Fruit fly (Drosophila melanogaster): Measurements from ENCODE around the gene BigH1.

The BigH1 gene

DNA sequence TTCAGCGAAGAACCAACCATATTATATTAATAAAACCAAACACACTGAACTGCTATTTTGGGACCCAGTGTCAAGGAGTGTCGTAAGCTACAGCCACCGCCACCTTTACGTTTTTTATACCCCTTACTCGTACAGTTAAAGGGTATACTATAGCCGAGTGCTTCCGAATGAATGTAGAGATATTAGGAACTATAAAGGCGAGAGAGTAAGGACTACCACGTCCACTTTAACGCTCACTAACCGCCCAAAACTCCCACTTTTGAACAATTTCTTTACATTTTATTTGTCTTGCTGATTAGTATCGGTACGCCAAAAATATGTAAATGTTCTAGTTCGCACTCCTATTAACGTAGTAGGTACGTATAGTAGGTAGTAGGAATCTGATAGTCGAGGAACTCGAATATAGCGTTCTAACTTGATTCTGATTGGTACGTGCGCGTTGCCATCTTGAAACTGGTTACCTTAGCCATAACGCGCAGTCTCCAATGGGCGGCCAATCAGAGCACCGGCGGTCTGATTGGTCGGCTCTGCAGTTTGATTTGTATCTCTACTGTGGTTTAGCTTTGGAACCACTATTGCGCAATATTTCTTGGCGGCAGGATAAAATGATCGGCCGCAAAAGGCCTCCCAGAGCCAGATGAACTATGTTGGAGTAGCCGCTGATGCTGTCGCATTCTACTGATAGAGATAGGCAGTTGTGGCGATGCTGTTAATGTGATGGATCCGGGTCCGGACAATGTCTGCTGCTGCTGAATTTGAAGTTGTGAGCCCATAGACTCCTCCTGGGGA, 7.1 kb upstream of the BigH1 start:
- peak; percentile 34 for TF ChIP-seq CG9948 (tag; optimal IDR thresholded peaks at IDR 0.05)
- TF ChIP-seq Pif1A (GFP tag; optimal IDR thresholded peaks at IDR 0.05), result peak; percentile 39
- TF ChIP-seq CG32121 (GFP tag; IDR thresholded peaks at IDR 0.05), result no peak
- TF ChIP-seq CG10348 (GFP tag; IDR thresholded peaks at IDR 0.05), result no peak
- TF ChIP-seq CG12605 (GFP tag; IDR thresholded peaks at IDR 0.05), result no peak
- TF ChIP-seq fd96Ca (GFP tag; IDR thresholded peaks at IDR 0.05), result peak; percentile 39; the same call in 2 of the 3 replicates
- peak; percentile 3 for TF ChIP-seq CG15710 (tag; optimal IDR thresholded peaks at IDR 0.05)
- peak; percentile 26 for TF ChIP-seq CG17806 (tag; optimal IDR thresholded peaks at IDR 0.05)
- no peak for TF ChIP-seq gl (tag; optimal IDR thresholded peaks at IDR 0.05)
- peak; percentile 58 for TF ChIP-seq CG8301 (tag; optimal IDR thresholded peaks at IDR 0.05)
- peak; percentile 62 for TF ChIP-seq Pif1B (GFP tag; optimal IDR thresholded peaks at IDR 0.05)
- TF ChIP-seq CG34367 (tag; optimal IDR thresholded peaks at IDR 0.05), result peak; percentile 15
- no peak for TF ChIP-seq D1 (tag; optimal IDR thresholded peaks at IDR 0.05)
- no peak for TF ChIP-seq CG13204 (GFP tag; optimal IDR thresholded peaks at IDR 0.05)
- no peak for TF ChIP-seq CG8159 (tag; optimal IDR thresholded peaks at IDR 0.05)

DNA sequence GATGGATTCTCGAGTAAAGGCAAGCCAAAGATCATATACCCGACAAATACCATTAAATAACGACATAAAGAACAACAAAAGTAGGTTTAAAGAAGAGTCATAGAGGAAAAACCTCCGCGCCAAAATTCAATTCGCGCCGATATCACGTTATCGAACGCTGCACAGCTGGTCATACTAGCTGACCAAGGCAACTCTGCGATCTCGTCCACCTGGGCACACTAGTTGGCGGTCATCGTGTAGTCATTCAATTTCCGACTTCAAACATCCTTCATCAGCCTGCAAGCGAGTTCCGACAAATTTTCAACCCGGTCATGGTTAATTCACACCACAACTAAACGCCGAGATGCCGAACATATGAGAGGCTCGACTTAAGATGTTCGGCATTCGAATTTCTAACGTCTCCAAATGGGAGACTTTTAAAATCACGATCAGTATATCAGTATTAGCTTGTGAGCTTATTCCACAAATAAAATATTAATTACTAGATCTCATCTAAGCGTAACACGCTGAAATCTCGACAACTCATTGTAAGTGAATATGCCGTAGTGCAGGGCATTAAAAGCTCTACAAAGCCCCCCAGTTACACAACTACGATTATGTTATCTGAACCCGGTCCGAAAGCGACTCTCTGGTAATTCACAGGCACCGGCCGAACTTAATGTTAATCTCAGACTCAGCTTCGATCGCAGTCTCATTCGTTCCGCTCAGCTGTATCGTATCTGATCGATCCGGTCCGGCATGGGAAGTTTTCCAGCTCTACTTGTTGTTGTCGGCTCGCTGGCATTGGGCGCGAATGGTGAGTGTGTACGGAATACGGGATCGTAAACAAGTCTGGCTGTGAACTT, 6.3 kb upstream of the BigH1 start, which contains the start of gene CG3505:
Gene CG3505 (plus strand): TSS at position 688 of the 845 bp plus-strand sequence.
- TF ChIP-seq CG8159 (tag; optimal IDR thresholded peaks at IDR 0.05), result peak; percentile 40
- peak; percentile 20 for TF ChIP-seq CG8301 (tag; optimal IDR thresholded peaks at IDR 0.05)
- peak; percentile 56; the same call in 1 of the 3 replicates for TF ChIP-seq CG4496 (GFP tag; IDR thresholded peaks at IDR 0.05)
- TF ChIP-seq Snoo (tag; optimal IDR thresholded peaks at IDR 0.05), result peak; percentile 27
- no peak for TF ChIP-seq CG13204 (GFP tag; optimal IDR thresholded peaks at IDR 0.05)
- peak; percentile 4 for TF ChIP-seq Pif1B (GFP tag; optimal IDR thresholded peaks at IDR 0.05)
- peak; percentile 74; the same call in 2 of the 3 replicates for TF ChIP-seq fd96Ca (GFP tag; IDR thresholded peaks at IDR 0.05)
- TF ChIP-seq Ets98B (GFP tag; IDR thresholded peaks at IDR 0.05), result peak; percentile 73
- TF ChIP-seq Pif1A (GFP tag; optimal IDR thresholded peaks at IDR 0.05), result no peak
- TF ChIP-seq CG17806 (tag; optimal IDR thresholded peaks at IDR 0.05), result peak; percentile 24
- peak; percentile 54; the same call in 1 of the 2 replicates for TF ChIP-seq CG32121 (GFP tag; IDR thresholded peaks at IDR 0.05)
- peak; percentile 25 for TF ChIP-seq CG34367 (tag; optimal IDR thresholded peaks at IDR 0.05)
- peak; percentile 48 for TF ChIP-seq CG15710 (tag; optimal IDR thresholded peaks at IDR 0.05)
- no peak for TF ChIP-seq rn (GFP tag; IDR thresholded peaks at IDR 0.05)
- no peak for TF ChIP-seq D1 (tag; optimal IDR thresholded peaks at IDR 0.05)
- TF ChIP-seq EcR (GFP tag; optimal IDR thresholded peaks at IDR 0.05), result no peak
- TF ChIP-seq CG12605 (GFP tag; IDR thresholded peaks at IDR 0.05), result peak; percentile 65; the same call in 1 of the 2 replicates
- no peak for TF ChIP-seq CG14655 (GFP tag; optimal IDR thresholded peaks at IDR 0.05)
- no peak for TF ChIP-seq CG9948 (tag; optimal IDR thresholded peaks at IDR 0.05)
- no peak for TF ChIP-seq CG10348 (GFP tag; IDR thresholded peaks at IDR 0.05)
- no peak for TF ChIP-seq gl (tag; optimal IDR thresholded peaks at IDR 0.05)

DNA sequence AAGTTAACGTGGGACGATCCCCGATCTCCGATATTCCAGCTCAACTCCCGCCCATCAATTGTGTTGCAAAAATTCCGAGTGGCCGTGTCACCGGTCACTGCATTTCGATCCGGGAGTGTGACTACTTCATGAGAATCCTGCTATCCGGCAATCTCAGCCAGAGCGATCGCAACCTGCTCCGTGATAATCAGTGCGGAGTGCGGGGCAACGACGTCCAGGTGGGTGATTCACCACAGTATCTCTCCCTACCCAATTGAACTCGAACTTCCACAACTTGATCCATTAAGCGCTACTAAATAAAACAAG, 5.7 kb upstream of the BigH1 start:
- no peak for TF ChIP-seq CG15710 (tag; optimal IDR thresholded peaks at IDR 0.05)
- TF ChIP-seq Pif1B (GFP tag; optimal IDR thresholded peaks at IDR 0.05), result no peak
- TF ChIP-seq Pif1A (GFP tag; optimal IDR thresholded peaks at IDR 0.05), result no peak

DNA sequence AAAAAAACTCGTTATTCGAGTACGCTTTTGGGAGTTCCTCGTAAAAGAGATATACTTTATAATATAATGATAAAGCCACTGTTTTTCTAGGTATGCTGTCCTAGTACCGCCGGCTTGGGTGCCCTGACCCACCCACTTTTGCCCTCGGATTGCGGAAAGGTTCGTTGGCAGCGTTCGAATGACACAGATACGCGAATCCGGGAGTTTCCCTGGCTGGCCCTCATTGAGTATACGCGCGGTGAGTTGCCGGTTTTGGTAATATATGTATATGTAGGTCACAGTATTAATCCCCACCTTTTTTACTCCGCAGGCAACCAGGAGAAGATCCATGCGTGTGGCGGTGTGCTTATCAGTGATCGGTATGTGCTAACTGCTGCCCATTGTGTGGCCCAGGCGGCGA, 5.1 kb upstream of the BigH1 start:
- TF ChIP-seq D1 (tag; optimal IDR thresholded peaks at IDR 0.05) (no peak), Pif1B (GFP tag; optimal IDR thresholded peaks at IDR 0.05) (no peak), CG17806 (tag; optimal IDR thresholded peaks at IDR 0.05) (no peak), CG32121 (GFP tag; IDR thresholded peaks at IDR 0.05) (no peak), CG14655 (GFP tag; optimal IDR thresholded peaks at IDR 0.05) (no peak), CG10348 (GFP tag; IDR thresholded peaks at IDR 0.05) (no peak), CG4496 (GFP tag; IDR thresholded peaks at IDR 0.05) (no peak), gl (tag; optimal IDR thresholded peaks at IDR 0.05) (no peak), CG34367 (tag; optimal IDR thresholded peaks at IDR 0.05) (no peak), Pif1A (GFP tag; optimal IDR thresholded peaks at IDR 0.05) (no peak), EcR (GFP tag; optimal IDR thresholded peaks at IDR 0.05) (no peak), CG12605 (GFP tag; IDR thresholded peaks at IDR 0.05) (no peak), fd96Ca (GFP tag; IDR thresholded peaks at IDR 0.05) (no peak), rn (GFP tag; IDR thresholded peaks at IDR 0.05) (no peak), CG15710 (tag; optimal IDR thresholded peaks at IDR 0.05) (no peak), CG8159 (tag; optimal IDR thresholded peaks at IDR 0.05) (no peak), CG13204 (GFP tag; optimal IDR thresholded peaks at IDR 0.05) (no peak), Snoo (tag; optimal IDR thresholded peaks at IDR 0.05) (no peak), CG8301 (tag; optimal IDR thresholded peaks at IDR 0.05) (no peak), CG9948 (tag; optimal IDR thresholded peaks at IDR 0.05) (no peak)

DNA sequence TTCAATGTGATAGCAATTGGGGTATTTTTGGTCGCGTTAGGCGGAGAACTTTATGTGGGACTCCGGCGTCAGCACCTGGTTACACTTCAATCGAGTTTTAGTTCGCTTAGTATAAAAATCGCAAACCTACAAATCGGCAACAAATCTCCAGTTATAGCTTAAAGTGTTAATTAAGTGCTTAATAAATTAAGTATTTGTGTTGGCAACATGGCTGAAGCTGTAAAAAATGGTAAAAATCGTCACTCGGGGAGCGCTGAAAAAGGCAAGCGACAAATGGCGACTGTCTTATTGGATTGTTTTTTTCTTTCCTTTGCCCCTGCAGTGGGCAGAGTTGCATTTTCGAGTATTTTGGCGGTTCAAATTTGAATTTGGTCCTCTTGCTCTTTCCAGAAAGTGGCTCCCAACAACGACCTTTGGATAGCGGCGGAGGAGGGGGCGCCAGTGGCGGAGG, 3.9 kb upstream of the BigH1 start, which contains the start of gene Hexim:
Gene Hexim (plus strand): TSS at position 85 of the 451 bp plus-strand sequence.
- TF ChIP-seq CG32121 (GFP tag; IDR thresholded peaks at IDR 0.05), result no peak
- TF ChIP-seq rn (GFP tag; IDR thresholded peaks at IDR 0.05), result no peak
- TF ChIP-seq Pif1A (GFP tag; optimal IDR thresholded peaks at IDR 0.05), result no peak
- peak; percentile 29 for TF ChIP-seq CG15710 (tag; optimal IDR thresholded peaks at IDR 0.05)
- TF ChIP-seq fd96Ca (GFP tag; IDR thresholded peaks at IDR 0.05), result no peak
- TF ChIP-seq CG4496 (GFP tag; IDR thresholded peaks at IDR 0.05), result peak; percentile 52; the same call in 2 of the 3 replicates
- peak; percentile 52 for TF ChIP-seq Ets98B (GFP tag; IDR thresholded peaks at IDR 0.05)
- peak; percentile 31 for TF ChIP-seq gl (tag; optimal IDR thresholded peaks at IDR 0.05)
- no peak for TF ChIP-seq CG13204 (GFP tag; optimal IDR thresholded peaks at IDR 0.05)
- TF ChIP-seq CG12605 (GFP tag; IDR thresholded peaks at IDR 0.05), result no peak; the same call in 1 of the 2 replicates
- no peak for TF ChIP-seq D1 (tag; optimal IDR thresholded peaks at IDR 0.05)
- TF ChIP-seq CG9948 (tag; optimal IDR thresholded peaks at IDR 0.05), result no peak
- no peak for TF ChIP-seq CG10348 (GFP tag; IDR thresholded peaks at IDR 0.05)
- peak; percentile 20 for TF ChIP-seq CG17806 (tag; optimal IDR thresholded peaks at IDR 0.05)
- no peak for TF ChIP-seq CG14655 (GFP tag; optimal IDR thresholded peaks at IDR 0.05)
- no peak for TF ChIP-seq CG34367 (tag; optimal IDR thresholded peaks at IDR 0.05)
- peak; percentile 26 for TF ChIP-seq Snoo (tag; optimal IDR thresholded peaks at IDR 0.05)
- no peak for TF ChIP-seq CG8301 (tag; optimal IDR thresholded peaks at IDR 0.05)
- peak; percentile 40 for TF ChIP-seq EcR (GFP tag; optimal IDR thresholded peaks at IDR 0.05)

All from whole organism, pupa.